Worm (Caenorhabditis elegans) whole organism, mixed stage, embryonic: ENCODE data around the gene Y17G7B.20.

Experiments used
- ceh-39 ChIP-seq: fragments of 150-350 bp; optimal IDR thresholded peaks from 2 replicates; lab custom pipeline; 2014; ENCODE audit warnings: missing biosample characterization, missing genetic modification characterization
- ceh-43 ChIP-seq: fragments of 200-800 bp; sonication (Bioruptor generic); optimal IDR thresholded peaks from 2 replicates; lab custom pipeline; 2018; ENCODE audit warnings: mild to moderate bottlenecking, missing genetic modification characterization, moderate library complexity, missing compliant biosample characterization
- cnd-1 ChIP-seq: fragments of 200-800 bp; sonication (Bioruptor generic); optimal IDR thresholded peaks from 2 replicates; lab custom pipeline; 2018; ENCODE audit warnings: mild to moderate bottlenecking, missing genetic modification characterization, missing compliant biosample characterization
- elt-3 ChIP-seq: fragments of 150-350 bp; optimal IDR thresholded peaks from 2 replicates; lab custom pipeline; 2014; ENCODE audit warnings: missing biosample characterization, missing genetic modification characterization
- lin-13 ChIP-seq: fragments of 150-350 bp; optimal IDR thresholded peaks from 2 replicates; lab custom pipeline; 2014; ENCODE audit warnings: missing biosample characterization, missing genetic modification characterization
- lin-32 ChIP-seq: fragments of 200-800 bp; sonication (Bioruptor generic); optimal IDR thresholded peaks from 2 replicates; lab custom pipeline; 2018; ENCODE audit warnings: mild to moderate bottlenecking, missing genetic modification characterization, missing compliant biosample characterization
- lsy-2 ChIP-seq: fragments of 150-350 bp; optimal IDR thresholded peaks from 2 replicates; lab custom pipeline; 2014; ENCODE audit warnings: missing biosample characterization, missing genetic modification characterization
- mab-5 ChIP-seq: fragments of 150-350 bp; optimal IDR thresholded peaks from 2 replicates; lab custom pipeline; 2014; ENCODE audit warnings: missing biosample characterization, missing genetic modification characterization
- nhr-28 ChIP-seq: fragments of 150-350 bp; optimal IDR thresholded peaks from 2 replicates; lab custom pipeline; 2014; ENCODE audit warnings: missing biosample characterization, missing genetic modification characterization
- nhr-76 ChIP-seq: sonication (generic microtip); optimal IDR thresholded peaks from 2 replicates; lab custom pipeline; 2017; ENCODE audit warnings: missing biosample characterization, missing genetic modification characterization
- pha-4 ChIP-seq: fragments of 150-350 bp; optimal IDR thresholded peaks from 2 replicates; lab custom pipeline; 2018; ENCODE audit warnings: missing biosample characterization, missing genetic modification reagents, missing genetic modification characterization
- sem-2 ChIP-seq: fragments of 200-800 bp; sonication (Bioruptor generic); optimal IDR thresholded peaks from 2 replicates; lab custom pipeline; 2018; ENCODE audit warnings: mild to moderate bottlenecking, missing genetic modification characterization, missing compliant biosample characterization
- snpc-4 ChIP-seq: fragments of 150-350 bp; optimal IDR thresholded peaks from 2 replicates; lab custom pipeline; 2014; ENCODE audit warnings: missing biosample characterization, missing genetic modification characterization
- unc-62 ChIP-seq: fragments of 150-350 bp; optimal IDR thresholded peaks from 2 replicates; lab custom pipeline; 2014; ENCODE audit warnings: missing biosample characterization, missing genetic modification reagents, missing genetic modification characterization

DNA sequence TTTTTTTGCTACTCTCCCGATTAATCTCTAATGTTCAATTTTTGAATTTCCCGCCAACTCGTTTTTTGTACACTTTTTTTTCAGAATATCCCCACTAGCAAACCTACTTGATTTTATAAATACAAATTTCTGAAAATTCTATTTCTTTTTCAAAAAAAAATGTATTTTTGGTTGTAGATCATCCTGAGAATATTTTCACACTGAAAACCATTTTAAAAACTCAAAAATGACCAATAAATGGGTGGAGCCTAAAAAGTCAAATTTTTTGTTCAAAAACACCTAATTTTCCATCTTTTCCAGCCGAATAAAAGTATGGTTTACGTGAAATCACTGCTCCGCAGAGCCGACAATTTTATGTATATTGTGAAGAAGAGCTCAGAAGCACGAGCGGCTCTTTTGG is 9.1 kb upstream of the Y17G7B.20 start, which contains the start of gene Y17G7B.3:
- TF ChIP-seq ceh-43 (no peak), elt-3 (tag; lab: Kevin White, UChicago) (no peak), nhr-76 (tag; lab: Kevin White, UChicago) (no peak), unc-62 (GFP tag; lab: Kevin White, UChicago) (no peak), ceh-39 (tag; lab: Kevin White, UChicago) (no peak), sem-2 (GFP tag; lab: Kevin White, UChicago) (no peak), nhr-28 (tag; lab: Kevin White, UChicago) (no peak), mab-5 (no peak), lin-32 (GFP tag; lab: Kevin White, UChicago) (no peak), pha-4 (no peak), lsy-2 (tag; lab: Kevin White, UChicago) (no peak), lin-13 (no peak), cnd-1 (tag; lab: Kevin White, UChicago) (no peak), snpc-4 (tag; lab: Kevin White, UChicago) (no peak)
